Worm (Caenorhabditis elegans) whole organism, L1 larva: ENCODE measurements around the gene moc-5.

ENCODE experiments used
- C16A3.4 ChIP-seq: fragments of 150-350 bp; optimal IDR thresholded peaks from 2 replicates; lab custom pipeline; 2014; ENCODE audit warnings: missing biosample characterization, missing genetic modification characterization
- F16B12.6 ChIP-seq: fragments of 150-350 bp; optimal IDR thresholded peaks from 2 replicates; lab custom pipeline; 2014; ENCODE audit warnings: missing biosample characterization, missing genetic modification characterization
- aly-2 ChIP-seq: fragments of 150-350 bp; optimal IDR thresholded peaks from 2 replicates; lab custom pipeline; 2014; ENCODE audit warnings: missing biosample characterization, missing genetic modification characterization
- blmp-1 ChIP-seq: fragments of 150-350 bp; optimal IDR thresholded peaks from 2 replicates; lab custom pipeline; 2014; ENCODE audit warnings: missing biosample characterization, missing genetic modification characterization
- ceh-82 ChIP-seq, 3 experiments: fragments of 150-350 bp in 1 of 3; sonication (generic microtip) in 2 of 3; optimal IDR thresholded peaks; 2 replicates each; lab custom pipeline; 2014 to 2017; ENCODE audit warnings: missing biosample characterization in 3 of 3, missing genetic modification characterization in 3 of 3
- ces-1 ChIP-seq: fragments of 150-350 bp; optimal IDR thresholded peaks from 2 replicates; lab custom pipeline; 2014; ENCODE audit warnings: missing biosample characterization, missing genetic modification reagents, missing genetic modification characterization
- dpl-1 ChIP-seq, 3 experiments: fragments of 150-350 bp in 2 of 3; sonication (generic microtip) in 1 of 3; optimal IDR thresholded peaks; 2 replicates each; lab custom pipeline; 2014 to 2017; ENCODE audit warnings: missing biosample characterization in 3 of 3, missing genetic modification characterization in 3 of 3, missing genetic modification reagents in 3 of 3
- dsc-1 ChIP-seq: sonication (generic microtip); optimal IDR thresholded peaks from 2 replicates; lab custom pipeline; 2016; ENCODE audit warnings: mild to moderate bottlenecking, missing genetic modification characterization, missing compliant biosample characterization
- efl-1 ChIP-seq, 4 experiments: fragments of 150-350 bp; optimal IDR thresholded peaks in 3 of 4; peaks in 1 of 4; 1 replicate in 1 of 4; 2 replicates in 3 of 4; lab custom pipeline; 2014; ENCODE audit warnings: missing biosample characterization in 2 of 4, missing genetic modification characterization in 2 of 4, missing genetic modification reagents in 2 of 4
- egl-13 ChIP-seq: sonication (generic microtip); optimal IDR thresholded peaks from 2 replicates; lab custom pipeline; 2016; ENCODE audit warnings: missing genotype, missing genetic modification reagents, missing genetic modification characterization, missing compliant biosample characterization
- elt-3 ChIP-seq, 6 experiments: fragments of 150-350 bp in 1 of 6; sonication (generic microtip); optimal IDR thresholded peaks; 2 replicates each; lab custom pipeline; 2017 to 2018; ENCODE audit warnings: missing biosample characterization in 6 of 6, missing genetic modification characterization in 6 of 6, inconsistent platforms in 1 of 6
- fkh-10 ChIP-seq: sonication (generic microtip); optimal IDR thresholded peaks from 2 replicates; lab custom pipeline; 2017; ENCODE audit warnings: missing biosample characterization, missing genetic modification reagents, missing genetic modification characterization
- fkh-4 ChIP-seq: sonication (generic microtip); optimal IDR thresholded peaks from 2 replicates; lab custom pipeline; 2016; ENCODE audit warnings: missing compliant biosample characterization, missing genetic modification characterization, borderline replicate concordance
- fkh-8 ChIP-seq: sonication (generic microtip); optimal IDR thresholded peaks from 2 replicates; lab custom pipeline; 2016; ENCODE audit warnings: mild to moderate bottlenecking, missing genetic modification characterization, missing compliant biosample characterization
- fos-1 ChIP-seq: fragments of 150-350 bp; optimal IDR thresholded peaks from 2 replicates; lab custom pipeline; 2014; ENCODE audit warnings: missing biosample characterization, missing genetic modification characterization
- grh-1 ChIP-seq: fragments of 200-800 bp; sonication (Bioruptor generic); IDR thresholded peaks from 2 replicates; pipeline ENCODE4 v1.3.6; 2022; ENCODE audit warnings: missing genetic modification reagents, missing genetic modification characterization, missing compliant biosample characterization
- hlh-17 ChIP-seq: fragments of 200-800 bp; sonication (Bioruptor generic); optimal IDR thresholded peaks from 2 replicates; lab custom pipeline; 2018; ENCODE audit warnings: missing genetic modification characterization, mild to moderate bottlenecking, missing compliant biosample characterization, moderate library complexity, borderline replicate concordance
- hlh-4 ChIP-seq: sonication (generic microtip); optimal IDR thresholded peaks from 2 replicates; lab custom pipeline; 2016; ENCODE audit warnings: mild to moderate bottlenecking, missing genetic modification characterization, missing compliant biosample characterization
- hpl-2 ChIP-seq: fragments of 150-350 bp; optimal IDR thresholded peaks from 2 replicates; lab custom pipeline; 2014; ENCODE audit warnings: missing biosample characterization, missing genetic modification reagents, missing genetic modification characterization
- irx-1 ChIP-seq: sonication (generic microtip); optimal IDR thresholded peaks from 2 replicates; lab custom pipeline; 2016; ENCODE audit warnings: missing genetic modification characterization, missing compliant biosample characterization
- jun-1 ChIP-seq: fragments of 150-350 bp; optimal IDR thresholded peaks from 2 replicates; lab custom pipeline; 2014; ENCODE audit warnings: missing biosample characterization, missing genetic modification reagents, missing genetic modification characterization
- lin-13 ChIP-seq: fragments of 150-350 bp; optimal IDR thresholded peaks from 2 replicates; lab custom pipeline; 2014; ENCODE audit warnings: missing biosample characterization, missing genetic modification reagents, missing genetic modification characterization
- lin-14 ChIP-seq: fragments of 200-800 bp; sonication (Bioruptor generic); optimal IDR thresholded peaks from 2 replicates; lab custom pipeline; 2018; ENCODE audit warnings: mild to moderate bottlenecking, missing genetic modification characterization, moderate library complexity, missing compliant biosample characterization
- lsy-2 ChIP-seq, 2 experiments: fragments of 150-350 bp; optimal IDR thresholded peaks; 2 replicates each; lab custom pipeline; 2014; ENCODE audit warnings: missing biosample characterization in 2 of 2, missing genetic modification characterization in 2 of 2
- mab-9 ChIP-seq: fragments of 200-800 bp; sonication (Bioruptor generic); IDR thresholded peaks from 2 replicates; pipeline ENCODE4 v1.3.6; 2022; ENCODE audit warnings: missing genetic modification reagents, missing genetic modification characterization, missing compliant biosample characterization
- mdl-1 ChIP-seq, 2 experiments: fragments of 150-350 bp; optimal IDR thresholded peaks; 2 replicates each; lab custom pipeline; 2014 to 2017; ENCODE audit warnings: missing biosample characterization in 2 of 2, missing genetic modification characterization in 2 of 2, inconsistent platforms in 1 of 2
- mep-1 ChIP-seq: fragments of 150-350 bp; optimal IDR thresholded peaks from 2 replicates; lab custom pipeline; 2014; ENCODE audit warnings: missing biosample characterization, missing genetic modification characterization
- nhr-11 ChIP-seq: fragments of 150-350 bp; optimal IDR thresholded peaks from 2 replicates; lab custom pipeline; 2014; ENCODE audit warnings: missing biosample characterization, missing genetic modification characterization
- nhr-19 ChIP-seq: fragments of 200-800 bp; sonication (Bioruptor generic); conservative IDR thresholded peaks from 2 replicates; pipeline ENCODE4 v1.3.6; 2022; ENCODE audit warnings: missing genetic modification characterization, missing compliant biosample characterization
- nhr-20 ChIP-seq: sonication (generic microtip); optimal IDR thresholded peaks from 2 replicates; lab custom pipeline; 2016; ENCODE audit warnings: mild to moderate bottlenecking, missing genetic modification characterization, missing compliant biosample characterization
- nhr-47 ChIP-seq: sonication (generic microtip); optimal IDR thresholded peaks from 2 replicates; lab custom pipeline; 2016; ENCODE audit warnings: mild to moderate bottlenecking, missing genetic modification characterization, moderate library complexity, missing compliant biosample characterization
- nhr-71 ChIP-seq: sonication (generic microtip); optimal IDR thresholded peaks from 2 replicates; lab custom pipeline; 2016; ENCODE audit warnings: mild to moderate bottlenecking, missing genetic modification characterization, moderate library complexity, missing compliant biosample characterization
- nhr-85 ChIP-seq: sonication (generic microtip); peaks from one replicate; lab custom pipeline; 2016; ENCODE audit warnings: missing genetic modification characterization, inconsistent platforms, missing compliant biosample characterization
- nhr-90 ChIP-seq: sonication (generic microtip); optimal IDR thresholded peaks from 2 replicates; lab custom pipeline; 2016; ENCODE audit warnings: mild to moderate bottlenecking, missing genetic modification characterization, missing compliant biosample characterization; ENCODE audit not compliant: poor library complexity
- pag-3 ChIP-seq: sonication (generic microtip); optimal IDR thresholded peaks from 2 replicates; lab custom pipeline; 2017; ENCODE audit warnings: missing genetic modification characterization, mild to moderate bottlenecking, missing compliant biosample characterization, antibody characterized with exemption, borderline replicate concordance; ENCODE audit not compliant: insufficient read depth
- pqm-1 ChIP-seq: sonication (generic microtip); optimal IDR thresholded peaks from 3 replicates; lab custom pipeline; 2017; ENCODE audit warnings: missing biosample characterization, missing genetic modification characterization
- rnt-1 ChIP-seq: sonication (generic microtip); optimal IDR thresholded peaks from 2 replicates; lab custom pipeline; 2016; ENCODE audit warnings: mild to moderate bottlenecking, missing genetic modification characterization, moderate library complexity, missing compliant biosample characterization
- skn-1 ChIP-seq: fragments of 150-350 bp; optimal IDR thresholded peaks from 2 replicates; lab custom pipeline; 2014; ENCODE audit warnings: missing biosample characterization, missing genetic modification characterization
- snu-23 ChIP-seq: sonication (generic microtip); optimal IDR thresholded peaks from 2 replicates; lab custom pipeline; 2016; ENCODE audit warnings: missing genetic modification characterization, missing compliant biosample characterization
- sup-37 ChIP-seq: fragments of 200-800 bp; sonication (Bioruptor generic); optimal IDR thresholded peaks from 2 replicates; lab custom pipeline; 2018; ENCODE audit warnings: mild to moderate bottlenecking, missing genetic modification characterization, missing compliant biosample characterization
- swsn-7 ChIP-seq: sonication (generic microtip); optimal IDR thresholded peaks from 2 replicates; lab custom pipeline; 2016; ENCODE audit warnings: missing genetic modification characterization, missing compliant biosample characterization
- tbx-2 ChIP-seq: sonication (generic microtip); optimal IDR thresholded peaks from 2 replicates; lab custom pipeline; 2016; ENCODE audit warnings: missing genetic modification characterization, missing compliant biosample characterization
- tlp-1 ChIP-seq: fragments of 150-350 bp; optimal IDR thresholded peaks from 2 replicates; lab custom pipeline; 2014; ENCODE audit warnings: missing biosample characterization, missing genetic modification characterization
- vab-15 ChIP-seq: sonication (generic microtip); optimal IDR thresholded peaks from 2 replicates; lab custom pipeline; 2017; ENCODE audit warnings: missing genotype, mild to moderate bottlenecking, missing genetic modification characterization, missing compliant biosample characterization
- xbp-1 ChIP-seq: sonication (generic microtip); optimal IDR thresholded peaks from 2 replicates; lab custom pipeline; 2016; ENCODE audit warnings: missing genetic modification characterization, missing compliant biosample characterization
- zip-4 ChIP-seq: fragments of 200-800 bp; sonication (Bioruptor generic); optimal IDR thresholded peaks from 2 replicates; lab custom pipeline; 2018; ENCODE audit warnings: mild to moderate bottlenecking, missing genetic modification characterization, moderate library complexity, missing compliant biosample characterization
- ztf-11 ChIP-seq, 2 experiments: sonication (generic microtip); optimal IDR thresholded peaks; 2 replicates each; lab custom pipeline; 2016 to 2017; ENCODE audit warnings: missing genetic modification characterization in 2 of 2, missing biosample characterization in 1 of 2, missing compliant biosample characterization in 1 of 2
- ztf-4 ChIP-seq: fragments of 150-350 bp; optimal IDR thresholded peaks from 2 replicates; lab custom pipeline; 2014; ENCODE audit warnings: missing biosample characterization, missing genetic modification characterization

moc-5 gene

ce11 chrX:9552404-9552803, 13.4 kb downstream of the moc-5 start (continued):
- no peak for TF ChIP-seq dsc-1
- no peak for TF ChIP-seq ces-1 (GFP tag; lab: Kevin White, UChicago)

- TF ChIP-seq lin-14 (GFP tag; lab: Kevin White, UChicago): peak; percentile 97
- TF ChIP-seq mdl-1 (tag; optimal IDR thresholded peaks at IDR 0.05; lab: Kevin White, UChicago): peak in 1 of 2 experiments; percentile 59
- TF ChIP-seq fos-1 (tag; lab: Kevin White, UChicago): no peak
- TF ChIP-seq xbp-1: peak; percentile 21
- TF ChIP-seq nhr-11 (tag; lab: Kevin White, UChicago): no peak
- no peak for TF ChIP-seq hpl-2 (GFP tag; lab: Kevin White, UChicago)
- TF ChIP-seq mep-1 (tag; lab: Kevin White, UChicago): peak; percentile 64
- TF ChIP-seq hlh-17 (GFP tag; lab: Kevin White, UChicago): no peak
- no peak for TF ChIP-seq vab-15 (tag; lab: Kevin White, UChicago)
- TF ChIP-seq aly-2: no peak
- 0 out of 2 replicates have a peak, but pooled peaks have one; percentile 3 for TF ChIP-seq nhr-19 (GFP tag; lab: Robert Waterston, UW)
- TF ChIP-seq ceh-82 (tag; optimal IDR thresholded peaks at IDR 0.05; lab: Kevin White, UChicago): peak in 1 of 3 experiments; percentile 39
- no peak for TF ChIP-seq pag-3
- peak; percentile 24 for TF ChIP-seq rnt-1 (tag; lab: Kevin White, UChicago)
- TF ChIP-seq nhr-47 (tag; lab: Kevin White, UChicago): peak; percentile 33
- TF ChIP-seq tlp-1 (tag; lab: Kevin White, UChicago): no peak
- TF ChIP-seq elt-3 (tag; optimal IDR thresholded peaks at IDR 0.05; lab: Kevin White, UChicago): peak in 1 of 6 experiments; percentile 14
- no peak for TF ChIP-seq F16B12.6 (tag; lab: Kevin White, UChicago)
- TF ChIP-seq irx-1 (tag; lab: Kevin White, UChicago): no peak
- TF ChIP-seq nhr-85 (tag; lab: Kevin White, UChicago): peak; percentile 91
- TF ChIP-seq sup-37: no peak
- TF ChIP-seq grh-1 (GFP tag; lab: Robert Waterston, UW): no peak
- TF ChIP-seq swsn-7 (tag; lab: Kevin White, UChicago): peak; percentile 29
- TF ChIP-seq nhr-20: peak; percentile 54
- peak; percentile 70 for TF ChIP-seq blmp-1
- peak; percentile 29; the same call in 1 of the 2 replicates for TF ChIP-seq mab-9 (GFP tag; lab: Robert Waterston, UW)
- TF ChIP-seq efl-1 (optimal IDR thresholded peaks at IDR 0.05; lab: Kevin White, UChicago): peak; percentile 12 to 19
- peak in 1 of 2 experiments; percentile 66 for TF ChIP-seq efl-1 (GFP tag; optimal IDR thresholded peaks at IDR 0.05 in 1 of 2; lab: Kevin White, UChicago)
- peak; percentile 31 for TF ChIP-seq tbx-2 (tag; lab: Kevin White, UChicago)
- TF ChIP-seq zip-4 (GFP tag; lab: Kevin White, UChicago): no peak
- TF ChIP-seq snu-23 (GFP tag; lab: Kevin White, UChicago): peak; percentile 66
- TF ChIP-seq fkh-10 (GFP tag; lab: Kevin White, UChicago): peak; percentile 29
- peak; percentile 66 for TF ChIP-seq nhr-71 (tag; lab: Kevin White, UChicago)
- TF ChIP-seq lin-13 (GFP tag; lab: Kevin White, UChicago): peak; percentile 3
- peak in 1 of 3 experiments; percentile 3 for TF ChIP-seq dpl-1 (GFP tag; optimal IDR thresholded peaks at IDR 0.05; lab: Kevin White, UChicago)
- no peak for TF ChIP-seq hlh-4 (tag; lab: Kevin White, UChicago)
- TF ChIP-seq C16A3.4: peak; percentile 37
- no peak for TF ChIP-seq pqm-1 (tag; lab: Kevin White, UChicago)
- no peak for TF ChIP-seq ztf-11 (tag; optimal IDR thresholded peaks at IDR 0.05; lab: Kevin White, UChicago)
- peak; percentile 29 for TF ChIP-seq skn-1 (tag; lab: Kevin White, UChicago)
- TF ChIP-seq ztf-4: peak; percentile 18
- no peak for TF ChIP-seq egl-13 (tag; lab: Kevin White, UChicago)
- TF ChIP-seq fkh-8: no peak
- TF ChIP-seq nhr-90 (tag; lab: Kevin White, UChicago): peak; percentile 18
- TF ChIP-seq lsy-2 (tag; optimal IDR thresholded peaks at IDR 0.05; lab: Kevin White, UChicago): peak in 1 of 2 experiments; percentile 30
- TF ChIP-seq jun-1 (tag; lab: Kevin White, UChicago): peak; percentile 34
- TF ChIP-seq fkh-4: no peak
Observed at ce11 chrX:9551112-9551511, 14.7 kb downstream of the moc-5 start.
